Fruit fly (Drosophila melanogaster) whole organism, embryonic: ENCODE data around the gene Rtc1.

ENCODE experiments used
- Ada2b ChIP-seq: fragments of 200-800 bp; sonication (Bioruptor generic); IDR thresholded peaks from 2 replicates; pipeline ENCODE4 v1.3.6; 2022; ENCODE audit warnings: missing biosample characterization, missing genetic modification characterization
- BEAF-32 ChIP-seq: fragments of 200-800 bp; sonication (Bioruptor generic); optimal IDR thresholded peaks from 3 replicates; lab custom pipeline; 2017; ENCODE audit warnings: missing biosample characterization, missing genetic modification characterization, mild to moderate bottlenecking, moderate library complexity, missing genetic modification reagents
- CG10366 ChIP-seq: fragments of 200-800 bp; sonication (Bioruptor generic); IDR thresholded peaks from 2 replicates; pipeline ENCODE4 v1.3.6; 2022; ENCODE audit warnings: missing biosample characterization, missing genetic modification characterization
- CG10959 ChIP-seq: fragments of 200-800 bp; sonication (Bioruptor generic); IDR thresholded peaks from 2 replicates; pipeline ENCODE4 v1.3.6; 2022; ENCODE audit warnings: missing biosample characterization, missing genetic modification characterization
- CG11723 ChIP-seq: fragments of 200-800 bp; sonication (Bioruptor generic); optimal IDR thresholded peaks from 2 replicates; lab custom pipeline; 2017; ENCODE audit warnings: missing biosample characterization, mild to moderate bottlenecking, missing genetic modification characterization
- CG12236 ChIP-seq: fragments of 200-800 bp; sonication (Bioruptor generic); optimal IDR thresholded peaks from 2 replicates; lab custom pipeline; 2016; ENCODE audit warnings: missing biosample characterization, missing genetic modification characterization
- CG13424 ChIP-seq: fragments of 200-800 bp; sonication (Bioruptor generic); optimal IDR thresholded peaks from 2 replicates; lab custom pipeline; 2019; ENCODE audit warnings: missing biosample characterization, mild to moderate bottlenecking, missing genetic modification characterization, moderate library complexity
- CG14860 ChIP-seq: fragments of 200-800 bp; sonication (Bioruptor generic); IDR thresholded peaks from 3 replicates; pipeline ENCODE4 v1.3.6; 2022; ENCODE audit warnings: missing biosample characterization, missing genetic modification characterization; ENCODE audit not compliant: partially characterized antibody
- CG15514 ChIP-seq: fragments of 200-800 bp; sonication (Bioruptor generic); optimal IDR thresholded peaks from 3 replicates; lab custom pipeline; 2017; ENCODE audit warnings: missing biosample characterization, missing genetic modification characterization, mild to moderate bottlenecking, moderate library complexity, missing genetic modification reagents
- CG17385 ChIP-seq: fragments of 200-800 bp; sonication (Bioruptor generic); optimal IDR thresholded peaks from 3 replicates; lab custom pipeline; 2018; ENCODE audit warnings: missing biosample characterization, mild to moderate bottlenecking, missing genetic modification characterization
- CG18476 ChIP-seq: fragments of 200-800 bp; sonication (Bioruptor generic); optimal IDR thresholded peaks from 2 replicates; lab custom pipeline; 2016; ENCODE audit warnings: missing biosample characterization, mild to moderate bottlenecking, missing genetic modification characterization
- CG18619 ChIP-seq: fragments of 200-800 bp; sonication (Bioruptor generic); optimal IDR thresholded peaks from 3 replicates; lab custom pipeline; 2017; ENCODE audit warnings: missing biosample characterization, mild to moderate bottlenecking, missing genetic modification characterization
- CG2712 ChIP-seq: fragments of 200-800 bp; optimal IDR thresholded peaks from 3 replicates; lab custom pipeline; 2019; ENCODE audit warnings: missing biosample characterization, mild to moderate bottlenecking, missing genetic modification characterization, moderate library complexity
- CG31388 ChIP-seq: fragments of 200-800 bp; sonication (Bioruptor generic); optimal IDR thresholded peaks from 2 replicates; lab custom pipeline; 2016; ENCODE audit warnings: missing biosample characterization, missing genetic modification characterization
- CG3163 ChIP-seq: fragments of 200-800 bp; sonication (Bioruptor generic); optimal IDR thresholded peaks from 3 replicates; lab custom pipeline; 2016; ENCODE audit warnings: missing biosample characterization, missing genetic modification characterization
- CG3281 ChIP-seq: fragments of 200-800 bp; sonication (Bioruptor generic); optimal IDR thresholded peaks from 3 replicates; lab custom pipeline; 2017; ENCODE audit warnings: missing biosample characterization, mild to moderate bottlenecking, missing genetic modification characterization
- CG34224 ChIP-seq: fragments of 200-800 bp; sonication (Bioruptor generic); IDR thresholded peaks from 3 replicates; pipeline ENCODE4 v1.3.6; 2022; ENCODE audit warnings: missing biosample characterization, missing genetic modification characterization; ENCODE audit not compliant: partially characterized antibody
- CG43689 ChIP-seq: fragments of 200-800 bp; sonication (Bioruptor generic); IDR thresholded peaks from 2 replicates; pipeline ENCODE4 v1.3.6; 2022; ENCODE audit warnings: missing biosample characterization, missing genetic modification characterization
- CG4707 ChIP-seq: fragments of 200-800 bp; sonication (Bioruptor generic); optimal IDR thresholded peaks from 2 replicates; lab custom pipeline; 2018; ENCODE audit warnings: missing biosample characterization, mild to moderate bottlenecking, missing genetic modification characterization, moderate library complexity
- CG4820 ChIP-seq: fragments of 200-800 bp; sonication (Bioruptor generic); optimal IDR thresholded peaks from 3 replicates; lab custom pipeline; 2016; ENCODE audit warnings: missing biosample characterization, missing genetic modification characterization
- CG6854 ChIP-seq: fragments of 200-800 bp; sonication (Bioruptor generic); optimal IDR thresholded peaks from 3 replicates; lab custom pipeline; 2017; ENCODE audit warnings: missing biosample characterization, mild to moderate bottlenecking, missing genetic modification characterization
- CG7963 ChIP-seq: fragments of 200-800 bp; sonication (Bioruptor generic); IDR thresholded peaks from 3 replicates; pipeline ENCODE4 v1.3.6; 2022; ENCODE audit warnings: missing biosample characterization, missing genetic modification characterization; ENCODE audit not compliant: partially characterized antibody
- CG9215 ChIP-seq: fragments of 200-800 bp; sonication (Bioruptor generic); IDR thresholded peaks from 2 replicates; pipeline ENCODE4 v1.3.6; 2022; ENCODE audit warnings: missing biosample characterization, missing genetic modification characterization
- CG9609 ChIP-seq: fragments of 200-800 bp; sonication (Bioruptor generic); optimal IDR thresholded peaks from 3 replicates; lab custom pipeline; 2016; ENCODE audit warnings: missing biosample characterization, missing genetic modification characterization
- Doc3 ChIP-seq: fragments of 200-800 bp; sonication (Bioruptor generic); IDR thresholded peaks from 3 replicates; pipeline ENCODE4 v1.3.6; 2022; ENCODE audit warnings: missing biosample characterization, missing genetic modification characterization; ENCODE audit not compliant: partially characterized antibody
- Elba2 ChIP-seq: fragments of 200-800 bp; sonication (Bioruptor generic); optimal IDR thresholded peaks from 3 replicates; lab custom pipeline; 2016; ENCODE audit warnings: missing biosample characterization, missing genetic modification characterization
- HLHmδ ChIP-seq: fragments of 200-800 bp; sonication (Bioruptor generic); optimal IDR thresholded peaks from 2 replicates; lab custom pipeline; 2018; ENCODE audit warnings: missing biosample characterization, mild to moderate bottlenecking, missing genetic modification characterization, moderate library complexity
- Jarid2 ChIP-seq: fragments of 200-800 bp; sonication (Bioruptor generic); optimal IDR thresholded peaks from 3 replicates; lab custom pipeline; 2017; ENCODE audit warnings: mild to moderate bottlenecking, missing biosample characterization, missing genetic modification reagents, missing genetic modification characterization
- MBD-R2 ChIP-seq: fragments of 200-800 bp; sonication (Bioruptor generic); IDR thresholded peaks from 2 replicates; pipeline ENCODE4 v1.3.6; 2022; ENCODE audit warnings: missing biosample characterization, missing genetic modification characterization
- Mes4 ChIP-seq: fragments of 200-800 bp; sonication (Bioruptor generic); optimal IDR thresholded peaks from 2 replicates; lab custom pipeline; 2016; ENCODE audit warnings: missing biosample characterization, missing genetic modification characterization
- NC2α ChIP-seq: fragments of 200-800 bp; sonication (Bioruptor generic); optimal IDR thresholded peaks from 2 replicates; lab custom pipeline; 2016; ENCODE audit warnings: missing biosample characterization, missing genetic modification characterization
- Ptx1 ChIP-seq: fragments of 200-800 bp; sonication (Bioruptor generic); IDR thresholded peaks from 2 replicates; pipeline ENCODE4 v1.3.6; 2022; ENCODE audit warnings: missing biosample characterization, missing genetic modification characterization
- Six4 ChIP-seq: fragments of 200-800 bp; sonication (Bioruptor generic); optimal IDR thresholded peaks from 2 replicates; lab custom pipeline; 2016; ENCODE audit warnings: missing biosample characterization, missing genetic modification characterization
- Sry-β ChIP-seq: fragments of 200-800 bp; sonication (Bioruptor generic); optimal IDR thresholded peaks from 2 replicates; lab custom pipeline; 2018; ENCODE audit warnings: missing biosample characterization, mild to moderate bottlenecking, missing genetic modification characterization, moderate library complexity
- ab ChIP-seq: fragments of 200-800 bp; sonication (Bioruptor generic); optimal IDR thresholded peaks from 2 replicates; lab custom pipeline; 2016; ENCODE audit warnings: missing biosample characterization, missing genetic modification characterization
- ac ChIP-seq: fragments of 200-800 bp; sonication (Bioruptor generic); optimal IDR thresholded peaks from 3 replicates; lab custom pipeline; 2017; ENCODE audit warnings: missing biosample characterization, mild to moderate bottlenecking, missing genetic modification characterization
- chinmo ChIP-seq: fragments of 200-800 bp; sonication (Bioruptor generic); IDR thresholded peaks from 4 replicates; pipeline ENCODE4 v1.3.6; 2022; ENCODE audit warnings: missing biosample characterization, missing genetic modification characterization; ENCODE audit not compliant: partially characterized antibody
- dm ChIP-seq: fragments of 200-800 bp; sonication (Bioruptor generic); optimal IDR thresholded peaks from 3 replicates; lab custom pipeline; 2016; ENCODE audit warnings: missing biosample characterization, missing genetic modification characterization
- dysf ChIP-seq: fragments of 200-800 bp; sonication (Bioruptor generic); IDR thresholded peaks from 3 replicates; pipeline ENCODE4 v1.3.6; 2022; ENCODE audit warnings: missing biosample characterization, missing genetic modification characterization
- grn ChIP-seq: fragments of 200-800 bp; sonication (Bioruptor generic); optimal IDR thresholded peaks from 3 replicates; lab custom pipeline; 2017; ENCODE audit warnings: missing biosample characterization, missing genetic modification characterization
- her ChIP-seq: fragments of 200-800 bp; sonication (Bioruptor generic); optimal IDR thresholded peaks from 2 replicates; lab custom pipeline; 2016; ENCODE audit warnings: missing biosample characterization, missing genetic modification characterization
- hkb ChIP-seq, 2 experiments: fragments of 200-800 bp in 1 of 2; fragments of >200 bp in 1 of 2; sonication (Bioruptor generic) in 1 of 2; IDR thresholded peaks in 1 of 2; optimal IDR thresholded peaks in 1 of 2; 2 replicates each; pipeline versions ENCODE4 v1.3.6 to Lab custom; 2017 to 2022; ENCODE audit warnings: missing biosample characterization in 1 of 2, missing genetic modification characterization in 1 of 2
- inv ChIP-seq: fragments of 200-800 bp; sonication (Bioruptor generic); IDR thresholded peaks from 2 replicates; pipeline ENCODE4 v1.3.6; 2022; ENCODE audit warnings: missing biosample characterization, missing genetic modification characterization; ENCODE audit not compliant: partially characterized antibody
- jumu ChIP-seq: fragments of 200-800 bp; sonication (Bioruptor generic); optimal IDR thresholded peaks from 3 replicates; lab custom pipeline; 2016; ENCODE audit warnings: missing biosample characterization, missing genetic modification characterization
- knrl ChIP-seq: fragments of 200-800 bp; sonication (Bioruptor generic); IDR thresholded peaks from 3 replicates; pipeline ENCODE4 v1.3.6; 2022; ENCODE audit warnings: missing biosample characterization, missing genetic modification characterization; ENCODE audit not compliant: partially characterized antibody
- nmo ChIP-seq: fragments of 200-800 bp; sonication (Bioruptor generic); optimal IDR thresholded peaks from 2 replicates; lab custom pipeline; 2018; ENCODE audit warnings: missing biosample characterization, mild to moderate bottlenecking, missing genetic modification characterization, moderate library complexity
- nom ChIP-seq: fragments of 200-800 bp; sonication (Bioruptor generic); optimal IDR thresholded peaks from 2 replicates; lab custom pipeline; 2017; ENCODE audit warnings: missing biosample characterization, missing genetic modification characterization, mild to moderate bottlenecking, moderate library complexity, missing genetic modification reagents
- onecut ChIP-seq: fragments of 200-800 bp; sonication (Bioruptor generic); IDR thresholded peaks from 2 replicates; pipeline ENCODE4 v1.3.6; 2022; ENCODE audit warnings: missing biosample characterization, missing genetic modification characterization
- sisA ChIP-seq: fragments of 200-800 bp; sonication (Bioruptor generic); IDR thresholded peaks from 2 replicates; pipeline ENCODE4 v1.3.6; 2022; ENCODE audit warnings: missing biosample characterization, missing genetic modification characterization
- so ChIP-seq: fragments of 200-800 bp; sonication (Bioruptor generic); IDR thresholded peaks from 3 replicates; pipeline ENCODE4 v1.3.6; 2022; ENCODE audit warnings: missing biosample characterization, missing genetic modification characterization
- sob ChIP-seq: fragments of 200-800 bp; sonication (Bioruptor generic); IDR thresholded peaks from 2 replicates; pipeline ENCODE4 v1.3.6; 2022; ENCODE audit warnings: missing biosample characterization, missing genetic modification characterization

Gene Rtc1

dm6 chrX:13736174-13736482 lies 20.9 kb upstream of the Rtc1 start, which contains the start of gene g (continued):
- no peak for TF ChIP-seq ab
- no peak for TF ChIP-seq nmo (GFP tag; lab: Kevin White, UChicago)
- TF ChIP-seq Sry-β (GFP tag; lab: Kevin White, UChicago), result no peak
- no peak for TF ChIP-seq Jarid2
- TF ChIP-seq MBD-R2 (GFP tag; lab: Robert Waterston, UW), result peak; percentile 68
- TF ChIP-seq CG11723 (GFP tag; lab: Kevin White, UChicago), result no peak
- TF ChIP-seq CG10959 (GFP tag; lab: Robert Waterston, UW), result no peak
- TF ChIP-seq CG3281 (GFP tag; lab: Kevin White, UChicago), result no peak
- TF ChIP-seq dysf (GFP tag; lab: Robert Waterston, UW), result no peak
- TF ChIP-seq CG34224, result peak; percentile 78
- no peak for TF ChIP-seq grn (GFP tag; lab: Kevin White, UChicago)
- no peak for TF ChIP-seq CG12236 (GFP tag; lab: Kevin White, UChicago)
- TF ChIP-seq CG18476, result no peak
- TF ChIP-seq CG4820, result no peak
- TF ChIP-seq so (GFP tag; lab: Robert Waterston, UW), result no peak
- TF ChIP-seq knrl (GFP tag; lab: Robert Waterston, UW), result peak; percentile 85
- no peak for TF ChIP-seq CG17385
- TF ChIP-seq CG3163 (GFP tag; lab: Kevin White, UChicago), result no peak
- no peak for TF ChIP-seq CG18619 (GFP tag; lab: Kevin White, UChicago)
- no peak for TF ChIP-seq nom (GFP tag; lab: Kevin White, UChicago)
- no peak for TF ChIP-seq Elba2
- TF ChIP-seq NC2α (GFP tag; lab: Kevin White, UChicago), result no peak
- TF ChIP-seq Doc3 (GFP tag; lab: Robert Waterston, UW), result peak; percentile 76
- TF ChIP-seq CG13424, result no peak
- peak; percentile 91 for TF ChIP-seq BEAF-32 (GFP tag; lab: Kevin White, UChicago)
- no peak for TF ChIP-seq CG9215 (GFP tag; lab: Robert Waterston, UW)
- no peak for TF ChIP-seq CG31388 (GFP tag; lab: Kevin White, UChicago)
- TF ChIP-seq HLHmδ (GFP tag; lab: Kevin White, UChicago), result no peak
- TF ChIP-seq her (GFP tag; lab: Kevin White, UChicago), result no peak
- TF ChIP-seq CG10366, result no peak
- no peak for TF ChIP-seq CG2712 (tag; lab: Kevin White, UChicago)
- TF ChIP-seq dm (GFP tag; lab: Kevin White, UChicago), result peak; percentile 37
- peak; percentile 88 for TF ChIP-seq inv (GFP tag; lab: Robert Waterston, UW)
- TF ChIP-seq Ada2b (GFP tag; lab: Robert Waterston, UW), result no peak
- TF ChIP-seq sob (GFP tag; lab: Robert Waterston, UW), result 0 out of 2 replicates have a peak, but pooled peaks have one; percentile 6
- TF ChIP-seq CG7963 (GFP tag; lab: Robert Waterston, UW), result peak; percentile 80
- TF ChIP-seq CG43689 (GFP tag; lab: Robert Waterston, UW), result no peak
- no peak for TF ChIP-seq hkb (optimal IDR thresholded peaks at IDR 0.05; lab: Kevin White, UChicago)
- 0 out of 2 replicates have a peak, but pooled peaks have one; percentile 1 for TF ChIP-seq hkb (GFP tag; IDR thresholded peaks at IDR 0.05; lab: Robert Waterston, UW)
- no peak for TF ChIP-seq onecut (GFP tag; lab: Robert Waterston, UW)
- TF ChIP-seq CG6854 (GFP tag; lab: Kevin White, UChicago), result no peak
- TF ChIP-seq sisA, result no peak
- no peak for TF ChIP-seq Mes4 (GFP tag; lab: Kevin White, UChicago)
- TF ChIP-seq jumu, result no peak
- TF ChIP-seq Six4 (GFP tag; lab: Kevin White, UChicago), result no peak
- TF ChIP-seq CG4707 (GFP tag; lab: Kevin White, UChicago), result no peak
- TF ChIP-seq chinmo (GFP tag; lab: Robert Waterston, UW), result peak; percentile 85; the same call in 3 of the 4 replicates
- no peak for TF ChIP-seq Ptx1 (GFP tag; lab: Robert Waterston, UW)
- TF ChIP-seq CG15514 (GFP tag; lab: Kevin White, UChicago), result no peak
- no peak for TF ChIP-seq CG9609 (GFP tag; lab: Kevin White, UChicago)
- TF ChIP-seq ac (GFP tag; lab: Kevin White, UChicago), result no peak
- peak; percentile 80 for TF ChIP-seq CG14860
